Worm (Caenorhabditis elegans): ENCODE results near the gene F23B12.7.

DNA sequence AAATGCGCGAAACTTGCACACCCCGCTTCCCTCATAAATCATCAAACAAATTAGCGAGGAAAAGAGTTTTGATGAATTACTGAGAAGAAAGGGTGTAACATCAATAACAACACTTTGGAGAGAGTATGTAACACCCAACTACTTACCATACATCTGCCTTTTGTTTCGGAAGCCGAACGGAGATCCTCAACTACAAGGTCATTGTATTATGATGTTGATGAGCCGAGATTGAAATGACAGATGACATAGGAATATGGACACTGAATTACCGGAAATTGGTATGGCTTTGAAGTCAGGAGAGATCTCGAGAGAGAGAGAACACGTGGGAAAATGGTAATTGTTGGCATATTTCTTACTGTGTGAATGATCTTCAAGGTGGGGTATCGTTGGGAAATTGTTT lies 23.5 kb upstream of the F23B12.7 start:
- TF ChIP-seq W03F9.2 (tag; optimal IDR thresholded peaks at IDR 0.05) = no peak
- TF ChIP-seq him-1 (tag; optimal IDR thresholded peaks at IDR 0.05) = no peak
- no peak for TF ChIP-seq dao-5 (tag; optimal IDR thresholded peaks at IDR 0.05)
